Fruit fly (Drosophila melanogaster): ENCODE measurements around the gene Ir68b.

- TF ChIP-seq CG8478 (optimal IDR thresholded peaks at IDR 0.05) (no peak), CTCF (optimal IDR thresholded peaks at IDR 0.05) (no peak)
Measured at dm6 chr3L:12080423-12080822, 46.8 kb downstream of the Ir68b start.

Measured in S2 (cell line).